Worm (Caenorhabditis elegans): ENCODE data around the gene T01B4.3.
A peak's percentile ranks its signal among the peaks of the same experiment; 100 is the strongest.

The T01B4.3 gene

ce11 chrX:16331932-16332485 is 14.5 kb upstream of the T01B4.3 start, which contains the start of gene taf-3 (continued):
- TF ChIP-seq nhr-71 (tag; optimal IDR thresholded peaks at IDR 0.05) (peak; percentile 58), lir-3 (tag; optimal IDR thresholded peaks at IDR 0.05; ENCODE audit: poor library complexity) (no peak), C04F5.9 (tag; optimal IDR thresholded peaks at IDR 0.05) (no peak), zip-4 (GFP tag; optimal IDR thresholded peaks at IDR 0.05) (no peak)

- TF ChIP-seq rnt-1 (tag; optimal IDR thresholded peaks at IDR 0.05) (peak; percentile 7), zag-1 (tag; optimal IDR thresholded peaks at IDR 0.05) (no peak), nhr-85 (tag) (peak; percentile 9), sox-4 (tag; optimal IDR thresholded peaks at IDR 0.05) (no peak), efl-1 (optimal IDR thresholded peaks at IDR 0.05) (peak; percentile 9 to 49), efl-1 (GFP tag; optimal IDR thresholded peaks at IDR 0.05 in 1 of 2) (no peak)
Measured at ce11 chrX:16331425-16331824, 13.9 kb upstream of the T01B4.3 start.

ce11 chrX:16328328-16328727 is 10.8 kb upstream of the T01B4.3 start, which contains the start of gene C11G6.2:
Gene C11G6.2, plus strand, starts transcription at chrX:16328628.
- TF ChIP-seq unc-62 (GFP tag; optimal IDR thresholded peaks at IDR 0.05) (no peak), pag-3 (tag; optimal IDR thresholded peaks at IDR 0.05; ENCODE audit: borderline replicate concordance, insufficient read depth) (no peak), sptf-1 (tag; optimal IDR thresholded peaks at IDR 0.05) (no peak), Y116A8C.19 (tag; optimal IDR thresholded peaks at IDR 0.05; ENCODE audit: borderline replicate concordance) (no peak), nhr-20 (tag; optimal IDR thresholded peaks at IDR 0.05) (no peak), nhr-84 (tag; optimal IDR thresholded peaks at IDR 0.05) (no peak), ceh-63 (GFP tag; optimal IDR thresholded peaks at IDR 0.05) (no peak), ceh-90 (tag; optimal IDR thresholded peaks at IDR 0.05) (no peak), F16B12.6 (tag; optimal IDR thresholded peaks at IDR 0.05) (no peak), efl-3 (GFP tag; optimal IDR thresholded peaks at IDR 0.05) (no peak), mef-2 (tag; optimal IDR thresholded peaks at IDR 0.05) (no peak), C04F5.9 (tag; optimal IDR thresholded peaks at IDR 0.05) (no peak), xbp-1 (tag; optimal IDR thresholded peaks at IDR 0.05) (no peak), lir-3 (tag; optimal IDR thresholded peaks at IDR 0.05; ENCODE audit: poor library complexity) (no peak), ztf-4 (tag; optimal IDR thresholded peaks at IDR 0.05) (no peak), nhr-90 (tag; optimal IDR thresholded peaks at IDR 0.05; ENCODE audit: poor library complexity) (no peak), unc-30 (tag; optimal IDR thresholded peaks at IDR 0.05) (no peak), lin-39 (tag; optimal IDR thresholded peaks at IDR 0.05) (no peak), irx-1 (tag; optimal IDR thresholded peaks at IDR 0.05) (no peak), egl-27 (tag; optimal IDR thresholded peaks at IDR 0.05) (no peak)

- TF ChIP-seq nhr-12 (tag; optimal IDR thresholded peaks at IDR 0.05) (no peak), nhr-47 (tag; optimal IDR thresholded peaks at IDR 0.05) (peak; percentile 57), snu-23 (GFP tag; optimal IDR thresholded peaks at IDR 0.05) (peak; percentile 21), unc-130 (tag; optimal IDR thresholded peaks at IDR 0.05) (no peak), nhr-90 (tag; optimal IDR thresholded peaks at IDR 0.05; ENCODE audit: poor library complexity) (peak; percentile 4), nhr-71 (tag; optimal IDR thresholded peaks at IDR 0.05) (peak; percentile 30), unc-86 (tag; optimal IDR thresholded peaks at IDR 0.05) (no peak), unc-30 (tag; optimal IDR thresholded peaks at IDR 0.05) (no peak), dsc-1 (tag; optimal IDR thresholded peaks at IDR 0.05) (peak; percentile 42), efl-1 (optimal IDR thresholded peaks at IDR 0.05) (no peak), efl-1 (GFP tag; optimal IDR thresholded peaks at IDR 0.05 in 1 of 2) (peak in 1 of 2 experiments; percentile 83), pqm-1 (tag; optimal IDR thresholded peaks at IDR 0.05) (no peak)
Measured at ce11 chrX:16327229-16327628, 9.7 kb upstream of the T01B4.3 start.

- TF ChIP-seq sup-37 (GFP tag; optimal IDR thresholded peaks at IDR 0.05) (no peak), blmp-1 (tag; optimal IDR thresholded peaks at IDR 0.05) (peak; percentile 25), nhr-28 (tag; optimal IDR thresholded peaks at IDR 0.05) (no peak), unc-86 (tag; optimal IDR thresholded peaks at IDR 0.05) (no peak), jun-1 (tag; optimal IDR thresholded peaks at IDR 0.05) (no peak)
Measured at ce11 chrX:16324222-16324621, 6.7 kb upstream of the T01B4.3 start.

Data from whole organism, L1 larva.